Fruit fly (Drosophila melanogaster): ENCODE measurements around the gene Nfs1.
A peak's percentile ranks its signal among the peaks of the same experiment; 100 is the strongest.

The Nfs1 gene

DNA sequence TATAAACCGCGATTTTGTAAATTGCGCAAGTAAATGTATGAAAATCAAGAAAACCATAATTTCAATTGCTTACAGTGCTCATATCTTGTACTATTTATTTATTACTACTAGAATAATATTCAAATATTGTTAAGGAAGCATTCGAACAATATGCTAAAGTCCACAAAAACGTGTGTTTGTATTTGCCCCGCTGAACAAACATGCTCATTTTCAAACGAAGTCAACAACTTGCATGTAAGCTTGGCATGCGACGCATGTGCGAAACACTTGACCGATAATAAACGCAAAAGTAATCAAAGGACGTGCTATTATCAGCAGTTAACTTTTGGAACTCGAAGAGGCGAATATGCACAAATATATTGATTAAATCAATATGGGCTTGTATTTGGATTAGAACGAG lies 21.7 kb downstream of the Nfs1 start (continued):
- TF ChIP-seq caup (GFP tag; optimal IDR thresholded peaks at IDR 0.05; ENCODE audit: severe bottlenecking) (peak; percentile 85), CG1792 (GFP tag; optimal IDR thresholded peaks at IDR 0.05) (peak; percentile 20), Hr3 (GFP tag; optimal IDR thresholded peaks at IDR 0.05) (no peak), Rfx (GFP tag; IDR thresholded peaks at IDR 0.05) (peak; percentile 74; the same call in 1 of the 2 replicates), Dip3 (GFP tag; optimal IDR thresholded peaks at IDR 0.05) (no peak)

- TF ChIP-seq CG17802 (tag; optimal IDR thresholded peaks at IDR 0.05) (no peak), tin (GFP tag; optimal IDR thresholded peaks at IDR 0.05) (no peak), CG17568 (GFP tag; optimal IDR thresholded peaks at IDR 0.05) (no peak), Med (GFP tag) (peak; percentile 25), Blimp-1 (GFP tag; optimal IDR thresholded peaks at IDR 0.05) (no peak), CG3065 (GFP tag; optimal IDR thresholded peaks at IDR 0.05) (no peak), CG5180 (GFP tag; optimal IDR thresholded peaks at IDR 0.05) (peak; percentile 3), gem (tag; optimal IDR thresholded peaks at IDR 0.05) (peak; percentile 82), CG13424 (tag; optimal IDR thresholded peaks at IDR 0.05) (no peak), CG13894 (tag; optimal IDR thresholded peaks at IDR 0.05) (peak; percentile 32), sd (tag; optimal IDR thresholded peaks at IDR 0.05) (peak; percentile 80), Bgb (GFP tag; IDR thresholded peaks at IDR 0.05; ENCODE audit: partially characterized antibody) (no peak), lbe (GFP tag; optimal IDR thresholded peaks at IDR 0.05) (no peak), CG8281 (tag; optimal IDR thresholded peaks at IDR 0.05) (peak; percentile 85), stc (GFP tag; IDR thresholded peaks at IDR 0.05) (no peak)
These were observed 24.6 kb downstream of the Nfs1 start for dm6 chr2L:12024104-12024503.

dm6 chr2L:12025505-12025904 lies 26.1 kb downstream of the Nfs1 start:
- TF ChIP-seq sisA (GFP tag; IDR thresholded peaks at IDR 0.05), result no peak
- no peak for TF ChIP-seq nerfin-2 (GFP tag; IDR thresholded peaks at IDR 0.05; ENCODE audit: partially characterized antibody)
- TF ChIP-seq CG11695 (GFP tag; IDR thresholded peaks at IDR 0.05), result no peak
- TF ChIP-seq hb (GFP tag; IDR thresholded peaks at IDR 0.05; ENCODE audit: partially characterized antibody), result no peak
- no peak for TF ChIP-seq H2.0 (GFP tag; IDR thresholded peaks at IDR 0.05)
- no peak for TF ChIP-seq ham (GFP tag; IDR thresholded peaks at IDR 0.05)
- no peak for TF ChIP-seq CG9437 (GFP tag; optimal IDR thresholded peaks at IDR 0.05)
- no peak for TF ChIP-seq CG32767 (GFP tag; IDR thresholded peaks at IDR 0.05)
- no peak for TF ChIP-seq CG1233 (GFP tag; optimal IDR thresholded peaks at IDR 0.05)
- TF ChIP-seq Ssrp (tag; optimal IDR thresholded peaks at IDR 0.05), result no peak
- no peak for TF ChIP-seq CG1832 (GFP tag; optimal IDR thresholded peaks at IDR 0.05)
- TF ChIP-seq br (optimal IDR thresholded peaks at IDR 0.05), result no peak
- no peak for TF ChIP-seq CG8924 (tag; optimal IDR thresholded peaks at IDR 0.05)
- 0 out of 2 replicates have a peak, but pooled peaks have one; percentile 24 for TF ChIP-seq Ptx1 (GFP tag; IDR thresholded peaks at IDR 0.05)
- no peak for TF ChIP-seq CG14965 (GFP tag; optimal IDR thresholded peaks at IDR 0.05; ENCODE audit: borderline replicate concordance)
- TF ChIP-seq CG10274 (GFP tag; optimal IDR thresholded peaks at IDR 0.05), result peak; percentile 98
- TF ChIP-seq C15 (GFP tag; IDR thresholded peaks at IDR 0.05), result no peak
- TF ChIP-seq btn (GFP tag; optimal IDR thresholded peaks at IDR 0.05), result no peak
- no peak for TF ChIP-seq CG8089 (GFP tag; optimal IDR thresholded peaks at IDR 0.05)
- no peak for TF ChIP-seq pho (GFP tag; optimal IDR thresholded peaks at IDR 0.05)
- no peak for TF ChIP-seq gcm2 (GFP tag; optimal IDR thresholded peaks at IDR 0.05)
- peak; percentile 19 for TF ChIP-seq CG2678 (tag; optimal IDR thresholded peaks at IDR 0.05)
- TF ChIP-seq her (GFP tag; optimal IDR thresholded peaks at IDR 0.05), result no peak
- no peak for TF ChIP-seq CG3163 (GFP tag; optimal IDR thresholded peaks at IDR 0.05)
- TF ChIP-seq zen2 (GFP tag; IDR thresholded peaks at IDR 0.05; ENCODE audit: partially characterized antibody), result no peak
- TF ChIP-seq CG13894 (tag; optimal IDR thresholded peaks at IDR 0.05), result no peak
- TF ChIP-seq danr (GFP tag; IDR thresholded peaks at IDR 0.05), result no peak
- TF ChIP-seq NC2β (GFP tag; optimal IDR thresholded peaks at IDR 0.05), result no peak
- TF ChIP-seq Xbp1 (GFP tag; optimal IDR thresholded peaks at IDR 0.05), result no peak
- TF ChIP-seq Gug (GFP tag; IDR thresholded peaks at IDR 0.05), result no peak
- peak; percentile 21; the same call in 1 of the 2 replicates for TF ChIP-seq Atf6 (GFP tag; IDR thresholded peaks at IDR 0.05)

All from whole organism, embryonic.